Worm (Caenorhabditis elegans): ENCODE measurements around the gene C03B1.1.

ce11 chrX:6337338-6337737 is 37.2 kb upstream of the C03B1.1 start:
- TF ChIP-seq fos-1 (tag; optimal IDR thresholded peaks at IDR 0.05), result no peak
- TF ChIP-seq nhr-42 (GFP tag; IDR thresholded peaks at IDR 0.05), result no peak

Measured in whole organism, L4 larva.